Worm (Caenorhabditis elegans) whole organism, mixed stage, embryonic: Measurements from ENCODE around the gene sknr-1.
A peak's percentile ranks its signal among the peaks of the same experiment; 100 is the strongest.

Experiments
- M03D4.4 ChIP-seq: sonication (generic microtip); optimal IDR thresholded peaks from 2 replicates; lab custom pipeline; 2017; ENCODE audit warnings: mild to moderate bottlenecking, missing genetic modification characterization, missing compliant biosample characterization
- bed-3 ChIP-seq: fragments of 200-800 bp; sonication (Bioruptor generic); optimal IDR thresholded peaks from 3 replicates; lab custom pipeline; 2018; ENCODE audit warnings: mild to moderate bottlenecking, missing genetic modification characterization, moderate library complexity, missing compliant biosample characterization
- blmp-1 ChIP-seq: fragments of 150-350 bp; optimal IDR thresholded peaks from 2 replicates; lab custom pipeline; 2014; ENCODE audit warnings: missing biosample characterization, missing genetic modification characterization
- ceh-83 ChIP-seq: fragments of 200-800 bp; sonication (Bioruptor generic); optimal IDR thresholded peaks from 2 replicates; lab custom pipeline; 2018; ENCODE audit warnings: mild to moderate bottlenecking, missing genetic modification characterization, missing compliant biosample characterization
- ces-1 ChIP-seq: fragments of 150-350 bp; optimal IDR thresholded peaks from 2 replicates; lab custom pipeline; 2014; ENCODE audit warnings: missing biosample characterization, missing genetic modification reagents, missing genetic modification characterization
- cnd-1 ChIP-seq: fragments of 200-800 bp; sonication (Bioruptor generic); optimal IDR thresholded peaks from 2 replicates; lab custom pipeline; 2018; ENCODE audit warnings: mild to moderate bottlenecking, missing genetic modification characterization, missing compliant biosample characterization
- drap-1 ChIP-seq: fragments of 200-800 bp; sonication (Bioruptor generic); optimal IDR thresholded peaks from 3 replicates; lab custom pipeline; 2018; ENCODE audit warnings: mild to moderate bottlenecking, missing genetic modification characterization, missing compliant biosample characterization
- elt-3 ChIP-seq: fragments of 150-350 bp; optimal IDR thresholded peaks from 2 replicates; lab custom pipeline; 2014; ENCODE audit warnings: missing biosample characterization, missing genetic modification characterization
- flh-1 ChIP-seq: fragments of 200-800 bp; sonication (Bioruptor generic); optimal IDR thresholded peaks from 2 replicates; lab custom pipeline; 2018; ENCODE audit warnings: mild to moderate bottlenecking, missing genetic modification characterization, moderate library complexity, missing compliant biosample characterization
- ham-2 ChIP-seq: fragments of 200-800 bp; sonication (Bioruptor generic); optimal IDR thresholded peaks from 2 replicates; lab custom pipeline; 2018; ENCODE audit warnings: mild to moderate bottlenecking, missing genetic modification characterization, missing compliant biosample characterization
- hlh-1 ChIP-seq: fragments of 150-350 bp; optimal IDR thresholded peaks from 2 replicates; lab custom pipeline; 2014; ENCODE audit warnings: missing biosample characterization, missing genetic modification reagents, missing genetic modification characterization
- lin-32 ChIP-seq: fragments of 200-800 bp; sonication (Bioruptor generic); optimal IDR thresholded peaks from 2 replicates; lab custom pipeline; 2018; ENCODE audit warnings: mild to moderate bottlenecking, missing genetic modification characterization, missing compliant biosample characterization
- lsy-2 ChIP-seq: fragments of 150-350 bp; optimal IDR thresholded peaks from 2 replicates; lab custom pipeline; 2014; ENCODE audit warnings: missing biosample characterization, missing genetic modification characterization
- mep-1 ChIP-seq: fragments of 150-350 bp; optimal IDR thresholded peaks from 2 replicates; lab custom pipeline; 2017; ENCODE audit warnings: missing biosample characterization, missing genetic modification reagents, missing genetic modification characterization, inconsistent platforms
- mls-2 ChIP-seq: sonication (generic microtip); optimal IDR thresholded peaks from 2 replicates; lab custom pipeline; 2016; ENCODE audit warnings: mild to moderate bottlenecking, missing genetic modification characterization, moderate library complexity, missing compliant biosample characterization
- nhr-2 ChIP-seq: fragments of 150-350 bp; optimal IDR thresholded peaks from 2 replicates; lab custom pipeline; 2014; ENCODE audit warnings: missing biosample characterization, missing genetic modification characterization
- nhr-237 ChIP-seq: fragments of 150-350 bp; optimal IDR thresholded peaks from 2 replicates; lab custom pipeline; 2014; ENCODE audit warnings: missing biosample characterization, missing genetic modification characterization
- nhr-28 ChIP-seq: fragments of 150-350 bp; optimal IDR thresholded peaks from 2 replicates; lab custom pipeline; 2014; ENCODE audit warnings: missing biosample characterization, missing genetic modification characterization
- nhr-76 ChIP-seq: sonication (generic microtip); optimal IDR thresholded peaks from 2 replicates; lab custom pipeline; 2017; ENCODE audit warnings: missing biosample characterization, missing genetic modification characterization
- sem-2 ChIP-seq: fragments of 200-800 bp; sonication (Bioruptor generic); optimal IDR thresholded peaks from 2 replicates; lab custom pipeline; 2018; ENCODE audit warnings: mild to moderate bottlenecking, missing genetic modification characterization, missing compliant biosample characterization
- sptf-1 ChIP-seq: sonication (generic microtip); optimal IDR thresholded peaks from 2 replicates; lab custom pipeline; 2017; ENCODE audit warnings: mild to moderate bottlenecking, missing genetic modification characterization, moderate library complexity, missing compliant biosample characterization
- unc-120 ChIP-seq: sonication (generic microtip); optimal IDR thresholded peaks from 2 replicates; lab custom pipeline; 2017; ENCODE audit warnings: missing genetic modification characterization, missing compliant biosample characterization; ENCODE audit not compliant: poor library complexity, severe bottlenecking
- unc-62 ChIP-seq: fragments of 150-350 bp; optimal IDR thresholded peaks from 2 replicates; lab custom pipeline; 2014; ENCODE audit warnings: missing biosample characterization, missing genetic modification reagents, missing genetic modification characterization
- zip-8 ChIP-seq: fragments of 150-350 bp; optimal IDR thresholded peaks from 2 replicates; lab custom pipeline; 2014; ENCODE audit warnings: missing biosample characterization, missing genetic modification characterization
- ztf-11 ChIP-seq: fragments of 150-350 bp; optimal IDR thresholded peaks from 2 replicates; lab custom pipeline; 2014; ENCODE audit warnings: missing biosample characterization, missing genetic modification characterization

Gene sknr-1

ce11 chrV:2623765-2624164 is 1.5 kb downstream of the sknr-1 start:
- TF ChIP-seq mls-2 (tag; lab: Kevin White, UChicago) (peak; percentile 3), M03D4.4 (peak; percentile 32), bed-3 (GFP tag; lab: Kevin White, UChicago) (no peak), nhr-28 (tag; lab: Kevin White, UChicago) (no peak), lin-32 (GFP tag; lab: Kevin White, UChicago) (peak; percentile 45)
- TF ChIP-seq, all 35 proteins: peak for 3

DNA sequence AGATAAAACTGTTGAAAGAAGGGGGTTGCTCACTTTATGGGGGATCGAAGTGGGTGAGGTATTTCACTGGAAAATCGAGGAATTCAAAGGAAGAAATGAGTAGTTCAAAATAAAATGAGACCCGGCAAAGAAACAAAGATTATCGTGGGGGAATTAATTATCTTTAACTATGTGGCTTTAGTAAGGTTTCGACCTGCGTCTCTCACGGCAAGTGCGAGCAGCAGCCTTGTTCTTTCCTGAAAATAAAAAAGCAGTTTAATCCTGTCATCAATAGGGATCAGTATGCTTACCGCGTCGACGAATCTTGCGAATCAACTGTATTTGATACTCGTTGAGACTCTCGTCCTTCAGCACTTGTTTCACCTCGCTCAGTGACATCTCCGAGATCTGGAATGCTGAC is 3.4 kb downstream of the sknr-1 start, which contains the start of gene srh-271:
srh-271 (minus strand) TSS at position 101 of the 400 bp plus-strand sequence.
- TF ChIP-seq sptf-1 (tag; lab: Kevin White, UChicago) = no peak
- no peak for TF ChIP-seq sem-2 (GFP tag; lab: Kevin White, UChicago)
- no peak for TF ChIP-seq nhr-76
- TF ChIP-seq nhr-237 (tag; lab: Kevin White, UChicago) = no peak
- no peak for TF ChIP-seq mls-2 (tag; lab: Kevin White, UChicago)
- no peak for TF ChIP-seq unc-62 (GFP tag; lab: Kevin White, UChicago)

DNA sequence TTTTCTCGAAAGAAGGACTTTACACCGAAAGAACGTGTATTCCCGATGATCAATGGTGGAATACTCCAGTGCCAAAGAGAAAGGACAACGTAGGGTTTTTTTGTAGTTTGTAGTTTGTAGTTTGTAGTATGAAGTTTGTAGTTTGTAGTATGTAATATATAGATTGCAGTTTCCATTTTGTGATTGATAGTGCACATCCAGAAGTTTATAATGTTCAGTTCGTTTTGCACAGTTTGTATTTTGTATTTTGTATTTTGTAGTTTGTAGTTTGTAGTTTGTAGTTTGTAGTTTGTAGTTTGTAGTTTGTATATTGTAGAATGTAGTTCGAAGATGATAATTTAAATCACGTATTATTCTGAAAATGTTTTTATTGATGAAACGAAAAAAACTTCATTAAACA is 7.8 kb downstream of the sknr-1 start:
- TF ChIP-seq elt-3 (tag; lab: Kevin White, UChicago) = no peak

ce11 chrV:2614986-2615687 is 10.1 kb downstream of the sknr-1 start, which contains the start of gene F53E10.1:
Gene F53E10.1, plus strand, starts transcription at chrV:2615310.
- TF ChIP-seq ham-2 (GFP tag; lab: Kevin White, UChicago) (no peak), flh-1 (no peak), ztf-11 (no peak), ceh-83 (GFP tag; lab: Kevin White, UChicago) (peak; percentile 7), ces-1 (GFP tag; lab: Kevin White, UChicago) (no peak), cnd-1 (tag; lab: Kevin White, UChicago) (no peak)

- TF ChIP-seq drap-1 (GFP tag; lab: Kevin White, UChicago) (no peak), ztf-11 (no peak), zip-8 (tag; lab: Kevin White, UChicago) (no peak), nhr-2 (no peak), blmp-1 (no peak), nhr-76 (no peak)
Observed at ce11 chrV:2608352-2608751, 16.9 kb downstream of the sknr-1 start, which contains the start of gene acr-17. Gene acr-17, plus strand, starts transcription at chrV:2608652.

DNA sequence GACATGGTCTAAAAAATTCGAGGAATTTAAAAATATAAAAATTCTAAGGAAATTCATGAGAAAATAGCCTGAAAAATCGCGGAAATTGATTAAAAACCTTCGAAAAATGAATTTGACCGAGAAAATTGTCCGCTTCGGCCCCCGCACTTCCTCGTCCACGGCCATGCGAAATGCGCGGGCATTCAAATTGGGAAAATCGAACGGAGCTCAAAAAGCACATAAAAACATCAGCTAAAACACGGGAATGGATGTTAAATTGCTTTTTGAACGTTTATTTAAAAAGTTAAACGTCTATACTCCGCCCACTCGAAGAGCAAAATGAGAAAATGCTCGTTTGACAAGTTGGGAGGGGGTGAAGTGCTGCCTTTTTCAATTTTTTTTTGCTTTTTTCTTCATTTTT is 22.2 kb downstream of the sknr-1 start, which contains the start of gene F53E10.6:
F53E10.6 (minus strand) TSS at position 8 of the 400 bp plus-strand sequence.
- TF ChIP-seq ces-1 (GFP tag; lab: Kevin White, UChicago) (peak; percentile 6), cnd-1 (tag; lab: Kevin White, UChicago) (no peak)
- TF ChIP-seq, all 35 proteins: peak for 1

DNA sequence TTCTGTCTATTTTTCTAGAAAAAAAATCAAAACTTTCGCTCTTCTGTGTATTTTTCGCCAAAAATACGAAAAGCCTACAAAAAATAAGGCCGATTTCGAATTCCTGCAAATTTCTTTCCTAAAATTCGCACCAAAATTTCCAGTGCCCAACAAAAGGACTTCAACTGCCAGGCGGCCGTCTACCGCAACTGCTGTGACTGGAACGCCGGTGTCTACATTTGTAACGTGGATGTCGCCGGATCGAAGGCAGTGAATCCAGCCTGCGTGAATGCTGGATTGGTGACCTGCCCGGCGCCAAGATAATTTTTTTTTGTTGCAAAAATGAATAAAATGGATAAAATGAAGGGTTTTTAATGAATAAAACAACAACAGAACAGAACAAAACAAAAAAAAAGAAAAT is 23.4 kb downstream of the sknr-1 start:
- TF ChIP-seq nhr-28 (tag; lab: Kevin White, UChicago) = no peak
- no peak for TF ChIP-seq bed-3 (GFP tag; lab: Kevin White, UChicago)
- no peak for TF ChIP-seq ham-2 (GFP tag; lab: Kevin White, UChicago)
- no peak for TF ChIP-seq unc-120
- no peak for TF ChIP-seq lsy-2 (tag; lab: Kevin White, UChicago)
- no peak for TF ChIP-seq flh-1
- TF ChIP-seq hlh-1 = no peak
- TF ChIP-seq, all 35 proteins: peak for 0

ce11 chrV:2600543-2600942 is 24.7 kb downstream of the sknr-1 start:
- TF ChIP-seq lsy-2 (tag; lab: Kevin White, UChicago) (peak; percentile 38), nhr-237 (tag; lab: Kevin White, UChicago) (peak; percentile 63), unc-120 (peak; percentile 38), mls-2 (tag; lab: Kevin White, UChicago) (no peak), mep-1 (tag; lab: Kevin White, UChicago) (peak; percentile 48), nhr-28 (tag; lab: Kevin White, UChicago) (no peak), ces-1 (GFP tag; lab: Kevin White, UChicago) (peak; percentile 36), M03D4.4 (no peak)
- TF ChIP-seq, all 35 proteins: peak for 5
